Worm (Caenorhabditis elegans) whole organism, L4/young adult: ENCODE measurements around the gene mes-2.

ENCODE experiments used
- W03F9.2 ChIP-seq: fragments of 150-350 bp; optimal IDR thresholded peaks from 2 replicates; lab custom pipeline; 2014; ENCODE audit warnings: missing biosample characterization, missing genetic modification characterization
- him-1 ChIP-seq: sonication (generic microtip); optimal IDR thresholded peaks from 2 replicates; lab custom pipeline; 2016; ENCODE audit warnings: missing genotype, missing genetic modification reagents, missing genetic modification characterization, missing compliant biosample characterization

DNA sequence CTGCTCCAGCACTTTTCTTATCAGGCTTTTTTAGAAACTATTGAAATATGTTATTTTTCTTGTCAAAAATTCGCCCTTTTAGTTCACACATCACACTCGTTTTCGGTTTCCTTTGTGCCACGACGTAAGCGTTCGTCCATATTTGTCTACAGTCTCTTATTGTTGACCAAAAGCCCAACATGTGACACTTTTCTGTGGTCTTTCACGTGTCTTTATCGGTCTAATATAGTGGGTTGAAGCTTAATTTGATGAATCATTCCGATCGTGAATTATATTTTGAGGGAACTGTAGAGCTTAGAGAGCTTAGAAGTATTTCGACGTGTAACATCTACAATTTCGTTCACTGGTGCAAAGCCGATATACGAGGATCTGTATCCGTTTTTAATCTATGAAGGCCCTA lies 20.5 kb downstream of the mes-2 start:
- TF ChIP-seq him-1 (tag; lab: Kevin White, UChicago): no peak
- TF ChIP-seq W03F9.2 (tag; lab: Kevin White, UChicago): no peak
